Fruit fly (Drosophila melanogaster) whole organism, wandering third instar larva: ENCODE measurements around the gene rut.

Experiments
- Abd-B ChIP-seq: fragments of >200 bp; optimal IDR thresholded peaks from 2 replicates; lab custom pipeline; 2017; ENCODE audit warnings: missing biosample characterization, missing genetic modification characterization
- CG32264 ChIP-seq: fragments of 200-800 bp; sonication (Bioruptor generic); optimal IDR thresholded peaks from 2 replicates; lab custom pipeline; 2016; ENCODE audit warnings: missing biosample characterization, missing genetic modification characterization
- CG9705 ChIP-seq: fragments of 200-800 bp; sonication (Bioruptor generic); optimal IDR thresholded peaks from 2 replicates; lab custom pipeline; 2018; ENCODE audit warnings: missing biosample characterization, mild to moderate bottlenecking, missing genetic modification characterization
- CrebA ChIP-seq: fragments of 200-800 bp; sonication (Bioruptor generic); optimal IDR thresholded peaks from 2 replicates; lab custom pipeline; 2016; ENCODE audit warnings: missing biosample characterization, mild to moderate bottlenecking, missing genetic modification characterization, borderline replicate concordance
- Dfd ChIP-seq: fragments of >200 bp; optimal IDR thresholded peaks from 2 replicates; lab custom pipeline; 2017; ENCODE audit warnings: missing biosample characterization, missing genetic modification characterization
- Dif ChIP-seq: fragments of 200-275, 200-300 bp; sonication (Bioruptor generic); optimal IDR thresholded peaks from 2 replicates; lab custom pipeline; 2018; ENCODE audit warnings: missing biosample characterization, missing genetic modification characterization; ENCODE audit not compliant: partially characterized antibody
- GATAd ChIP-seq: sonication (Bioruptor generic); optimal IDR thresholded peaks from 2 replicates; lab custom pipeline; 2016; ENCODE audit warnings: missing biosample characterization, missing genetic modification characterization
- HLH106 ChIP-seq: fragments of 200-800 bp; optimal IDR thresholded peaks from 3 replicates; lab custom pipeline; 2019; ENCODE audit warnings: missing biosample characterization, mild to moderate bottlenecking, missing genetic modification characterization, moderate library complexity
- Hnf4 ChIP-seq: fragments of 200-800 bp; sonication (Bioruptor generic); optimal IDR thresholded peaks from 2 replicates; lab custom pipeline; 2016; ENCODE audit warnings: missing biosample characterization, mild to moderate bottlenecking, missing genetic modification characterization
- Hr78 ChIP-seq: fragments of >200 bp; optimal IDR thresholded peaks from 2 replicates; lab custom pipeline; 2017; ENCODE audit warnings: missing biosample characterization, missing genetic modification characterization
- Hr83 ChIP-seq: fragments of 200-300 bp; sonication (Bioruptor generic); optimal IDR thresholded peaks from 2 replicates; lab custom pipeline; 2016; ENCODE audit warnings: missing biosample characterization, mild to moderate bottlenecking, missing genetic modification characterization, moderate library complexity; ENCODE audit not compliant: poor library complexity, severe bottlenecking
- Jra ChIP-seq: sonication (Bioruptor generic); optimal IDR thresholded peaks from 2 replicates; lab custom pipeline; 2016; ENCODE audit warnings: missing biosample characterization, missing genetic modification characterization
- Mio ChIP-seq: sonication (Bioruptor generic); optimal IDR thresholded peaks from 2 replicates; lab custom pipeline; 2016; ENCODE audit warnings: missing biosample characterization, missing genetic modification characterization
- Myc ChIP-seq: fragments of >200 bp; optimal IDR thresholded peaks from 2 replicates; lab custom pipeline; 2017
- N ChIP-seq: fragments of >200 bp; optimal IDR thresholded peaks from 2 replicates; lab custom pipeline; 2018; ENCODE audit warnings: missing biosample characterization, missing external identifiers, missing genetic modification characterization
- OdsH ChIP-seq: fragments of 200-800 bp; sonication (Bioruptor generic); optimal IDR thresholded peaks from 2 replicates; lab custom pipeline; 2016; ENCODE audit warnings: missing biosample characterization, mild to moderate bottlenecking, missing genetic modification characterization
- Rel ChIP-seq, 2 experiments: fragments of 200-800 bp; sonication (Bioruptor generic) in 1 of 2; optimal IDR thresholded peaks; 2 replicates in 1 of 2; 3 replicates in 1 of 2; lab custom pipeline; 2016 to 2019; ENCODE audit warnings: mild to moderate bottlenecking in 2 of 2, missing biosample characterization in 2 of 2, missing genetic modification characterization in 2 of 2, moderate library complexity in 1 of 2
- Sp1 ChIP-seq: fragments of 200-800 bp; sonication (Bioruptor generic); optimal IDR thresholded peaks from 3 replicates; lab custom pipeline; 2019; ENCODE audit warnings: missing biosample characterization, mild to moderate bottlenecking, missing genetic modification characterization, moderate library complexity
- Vsx2 ChIP-seq: fragments of 200-300, 225-300 bp; sonication (Bioruptor generic); optimal IDR thresholded peaks from 2 replicates; lab custom pipeline; 2018; ENCODE audit warnings: missing biosample characterization, missing genetic modification characterization; ENCODE audit not compliant: partially characterized antibody
- br ChIP-seq: fragments of 200-800 bp; sonication (Bioruptor generic); optimal IDR thresholded peaks from 2 replicates; lab custom pipeline; 2016; ENCODE audit warnings: missing biosample characterization, missing genetic modification characterization
- brk ChIP-seq: fragments of 200-800 bp; sonication (Bioruptor generic); optimal IDR thresholded peaks from 2 replicates; lab custom pipeline; 2016; ENCODE audit warnings: missing biosample characterization, mild to moderate bottlenecking, missing genetic modification characterization
- dl ChIP-seq, 2 experiments: fragments of 175-275, 200-275 bp in 1 of 2; fragments of 200-275 bp in 1 of 2; sonication (Bioruptor generic); optimal IDR thresholded peaks; lab custom pipeline; 2018; ENCODE audit warnings: mild to moderate bottlenecking in 2 of 2, missing biosample characterization in 2 of 2, missing genetic modification characterization in 2 of 2, moderate library complexity in 2 of 2; ENCODE audit not compliant: partially characterized antibody in 2 of 2, insufficient read depth in 1 of 2
- dmrt93B ChIP-seq: fragments of 200-800 bp; sonication (Bioruptor generic); optimal IDR thresholded peaks from 2 replicates; lab custom pipeline; 2018; ENCODE audit warnings: missing biosample characterization, mild to moderate bottlenecking, missing genetic modification characterization
- dsf ChIP-seq: sonication (Bioruptor generic); optimal IDR thresholded peaks from 2 replicates; lab custom pipeline; 2016; ENCODE audit warnings: missing biosample characterization, missing genetic modification characterization, borderline replicate concordance
- ey ChIP-seq: fragments of 200-800 bp; sonication (Bioruptor generic); optimal IDR thresholded peaks from 2 replicates; lab custom pipeline; 2016; ENCODE audit warnings: missing biosample characterization, missing genetic modification characterization
- foxo ChIP-seq, 2 experiments: fragments of 200-800 bp; sonication (Bioruptor generic); optimal IDR thresholded peaks; 2 replicates in 1 of 2; 3 replicates in 1 of 2; lab custom pipeline; 2016 to 2017; ENCODE audit warnings: missing biosample characterization in 2 of 2, missing genetic modification characterization in 2 of 2
- fru ChIP-seq: fragments of 200-800 bp; sonication (Bioruptor generic); optimal IDR thresholded peaks from 3 replicates; lab custom pipeline; 2016; ENCODE audit warnings: missing biosample characterization, mild to moderate bottlenecking, missing genetic modification characterization
- h ChIP-seq: fragments of 200-800 bp; sonication (Bioruptor generic); optimal IDR thresholded peaks from 3 replicates; lab custom pipeline; 2016; ENCODE audit warnings: missing biosample characterization, mild to moderate bottlenecking, missing genetic modification characterization
- jim ChIP-seq: fragments of 175-275, 200-325 bp; sonication (Bioruptor generic); optimal IDR thresholded peaks from 2 replicates; lab custom pipeline; 2016; ENCODE audit warnings: missing biosample characterization, mild to moderate bottlenecking, missing genetic modification characterization
- lola ChIP-seq: fragments of >200 bp; optimal IDR thresholded peaks from 2 replicates; lab custom pipeline; 2017; ENCODE audit warnings: missing biosample characterization, missing genetic modification characterization
- pan ChIP-seq: fragments of >200 bp; optimal IDR thresholded peaks from 2 replicates; lab custom pipeline; 2017
- psq ChIP-seq: fragments of 200-800 bp; sonication (Bioruptor generic); optimal IDR thresholded peaks from 3 replicates; lab custom pipeline; 2017; ENCODE audit warnings: missing biosample characterization, mild to moderate bottlenecking, missing genetic modification characterization, moderate library complexity
- rgr ChIP-seq: fragments of 200-800 bp; sonication (Bioruptor generic); optimal IDR thresholded peaks from 3 replicates; lab custom pipeline; 2016; ENCODE audit warnings: missing biosample characterization, mild to moderate bottlenecking, missing genetic modification characterization
- sage ChIP-seq: fragments of 200-800 bp; sonication (Bioruptor generic); optimal IDR thresholded peaks from 2 replicates; lab custom pipeline; 2016; ENCODE audit warnings: missing biosample characterization, mild to moderate bottlenecking, missing genetic modification characterization
- sv ChIP-seq: fragments of 200-800 bp; sonication (Bioruptor generic); optimal IDR thresholded peaks from 3 replicates; lab custom pipeline; 2016; ENCODE audit warnings: missing biosample characterization, missing genetic modification characterization
- tai ChIP-seq: sonication (Bioruptor generic); optimal IDR thresholded peaks from 2 replicates; lab custom pipeline; 2016; ENCODE audit warnings: missing biosample characterization, missing genetic modification characterization
- usp ChIP-seq: fragments of >200 bp; optimal IDR thresholded peaks from 2 replicates; lab custom pipeline; 2017; ENCODE audit warnings: missing biosample characterization, missing genetic modification characterization
- woc ChIP-seq: sonication (Bioruptor generic); optimal IDR thresholded peaks from 2 replicates; lab custom pipeline; 2016; ENCODE audit warnings: missing biosample characterization, mild to moderate bottlenecking, missing genetic modification characterization

The rut gene

dm6 chrX:14775008-14775407 lies 50.9 kb downstream of the rut start, which contains the start of gene CG5334:
CG5334 (plus strand) TSS chrX:14775308.
- no peak for TF ChIP-seq foxo (GFP tag; optimal IDR thresholded peaks at IDR 0.05; lab: Kevin White, UChicago)
- no peak for TF ChIP-seq Dif (GFP tag; lab: Kevin White, UChicago)
- TF ChIP-seq GATAd: no peak
- TF ChIP-seq Jra (GFP tag; lab: Kevin White, UChicago): no peak

DNA sequence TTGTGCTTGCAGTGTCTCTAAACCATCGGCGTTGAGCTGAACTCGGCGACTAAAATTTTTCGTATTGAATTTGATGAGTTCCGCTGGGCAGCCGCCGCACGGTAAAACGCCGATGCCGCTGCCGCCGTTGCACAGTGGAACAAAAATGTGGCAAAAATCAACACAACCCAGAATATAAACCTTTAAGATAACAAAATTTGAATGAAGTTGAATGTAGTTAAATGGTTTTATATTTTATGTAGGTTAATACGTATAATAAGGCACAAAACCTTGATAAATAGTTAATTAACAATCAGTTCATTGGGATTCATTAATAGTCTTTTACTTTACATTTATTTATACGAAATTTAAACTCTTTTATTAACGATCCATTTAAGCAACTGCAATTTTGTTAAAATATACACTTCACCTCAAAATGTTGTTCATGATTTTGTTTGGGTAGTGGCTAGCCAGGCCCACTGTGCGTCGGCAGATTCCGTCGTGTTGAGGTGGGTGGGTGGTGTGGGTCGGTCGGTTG lies 60.1 kb downstream of the rut start, which contains the start of gene CG15890:
Gene CG15890, minus strand, starts transcription at position 51 of the 517 bp plus-strand sequence.
- peak; percentile 5 for TF ChIP-seq h (GFP tag; lab: Kevin White, UChicago)
- TF ChIP-seq HLH106: peak; percentile 21
- peak; percentile 20 for TF ChIP-seq sv
- TF ChIP-seq CG32264 (GFP tag; lab: Kevin White, UChicago): no peak
- TF ChIP-seq fru (GFP tag; lab: Kevin White, UChicago): peak; percentile 6

- TF ChIP-seq sage (GFP tag; lab: Kevin White, UChicago): no peak
- peak; percentile 75 for TF ChIP-seq Dfd (GFP tag; lab: Kevin White, UChicago)
These were observed 60.8 kb downstream of the rut start for dm6 chrX:14765024-14765423.

DNA sequence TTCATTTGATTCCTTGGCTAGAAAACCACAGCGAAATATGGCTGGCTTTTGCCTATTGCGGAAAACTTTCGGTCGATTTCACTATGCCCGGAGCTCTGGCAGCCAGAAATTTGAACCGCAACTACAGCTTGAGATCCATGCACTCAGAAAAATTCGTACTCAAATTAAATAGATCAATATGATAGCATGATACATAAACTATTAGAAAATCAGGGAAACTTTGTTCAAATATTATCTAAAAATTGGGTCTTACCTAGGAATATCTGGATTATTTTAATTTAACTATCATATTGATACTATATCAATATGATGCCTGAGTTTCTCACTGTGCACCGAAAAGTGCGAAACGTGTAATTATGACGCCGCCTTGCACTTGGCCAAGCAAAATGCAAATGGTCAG lies 74.7 kb downstream of the rut start:
- TF ChIP-seq h (GFP tag; lab: Kevin White, UChicago): peak; percentile 18
- peak; percentile 15 for TF ChIP-seq HLH106
- TF ChIP-seq Hr78 (GFP tag; lab: Kevin White, UChicago): no peak
- TF ChIP-seq foxo (GFP tag; optimal IDR thresholded peaks at IDR 0.05; lab: Kevin White, UChicago): no peak
- no peak for TF ChIP-seq CG9705 (GFP tag; lab: Kevin White, UChicago)

dm6 chrX:14750448-14750847 lies 75.4 kb downstream of the rut start:
- no peak for TF ChIP-seq sv
- TF ChIP-seq brk: no peak
- no peak for TF ChIP-seq jim
- TF ChIP-seq dsf (GFP tag; lab: Kevin White, UChicago): no peak
- peak; percentile 22 for TF ChIP-seq Hnf4
- TF ChIP-seq sage (GFP tag; lab: Kevin White, UChicago): no peak
- no peak for TF ChIP-seq tai
- TF ChIP-seq Mio (GFP tag; lab: Kevin White, UChicago): no peak
- TF ChIP-seq Dif (GFP tag; lab: Kevin White, UChicago): no peak
- TF ChIP-seq h (GFP tag; lab: Kevin White, UChicago): peak; percentile 71
- no peak for TF ChIP-seq dl (GFP tag; optimal IDR thresholded peaks at IDR 0.05; lab: Kevin White, UChicago; ENCODE audit: insufficient read depth in 1 of 2, partially characterized antibody in 2 of 2)
- no peak for TF ChIP-seq Jra (GFP tag; lab: Kevin White, UChicago)
- no peak for TF ChIP-seq Hr83 (GFP tag; lab: Kevin White, UChicago)
- no peak for TF ChIP-seq usp (GFP tag; lab: Kevin White, UChicago)
- TF ChIP-seq CG9705 (GFP tag; lab: Kevin White, UChicago): peak; percentile 55
- TF ChIP-seq OdsH: peak; percentile 59
- no peak for TF ChIP-seq Abd-B (GFP tag; lab: Kevin White, UChicago)
- peak; percentile 79 for TF ChIP-seq ey (GFP tag; lab: Kevin White, UChicago)
- no peak for TF ChIP-seq Dfd (GFP tag; lab: Kevin White, UChicago)
- TF ChIP-seq foxo (GFP tag; optimal IDR thresholded peaks at IDR 0.05; lab: Kevin White, UChicago): peak in 1 of 2 experiments; percentile 80
- peak; percentile 63 for TF ChIP-seq Sp1 (GFP tag; lab: Kevin White, UChicago)
- no peak for TF ChIP-seq Hr78 (GFP tag; lab: Kevin White, UChicago)
- TF ChIP-seq br (GFP tag; lab: Kevin White, UChicago): peak; percentile 69
- TF ChIP-seq N (GFP tag; lab: Kevin White, UChicago): no peak
- no peak for TF ChIP-seq CG32264 (GFP tag; lab: Kevin White, UChicago)
- TF ChIP-seq GATAd: no peak
- TF ChIP-seq lola (GFP tag; lab: Kevin White, UChicago): no peak
- no peak for TF ChIP-seq CrebA (GFP tag; lab: Kevin White, UChicago)
- peak; percentile 79 for TF ChIP-seq HLH106
- peak; percentile 73 for TF ChIP-seq woc (GFP tag; lab: Kevin White, UChicago)
- peak; percentile 43 for TF ChIP-seq dmrt93B (GFP tag; lab: Kevin White, UChicago)
- TF ChIP-seq rgr: peak; percentile 63
- no peak for TF ChIP-seq Rel (GFP tag; optimal IDR thresholded peaks at IDR 0.05; lab: Kevin White, UChicago)
- TF ChIP-seq Rel (tag; optimal IDR thresholded peaks at IDR 0.05; lab: Kevin White, UChicago): no peak
- TF ChIP-seq Myc: no peak
- TF ChIP-seq pan: no peak
- TF ChIP-seq psq (GFP tag; lab: Kevin White, UChicago): peak; percentile 64
- no peak for TF ChIP-seq Vsx2
- TF ChIP-seq fru (GFP tag; lab: Kevin White, UChicago): peak; percentile 82
